Fruit fly (Drosophila melanogaster): Measurements from ENCODE around the gene Ccm3.

dm6 chr3R:15417761-15418754, 46.3 kb downstream of the Ccm3 start:
- TF ChIP-seq CTCF (optimal IDR thresholded peaks at IDR 0.05): no peak
- no peak for TF ChIP-seq CG8478 (optimal IDR thresholded peaks at IDR 0.05)

Measured in S2 (cell line).